Worm (Caenorhabditis elegans): ENCODE measurements around the gene T02H6.1.

The T02H6.1 gene

DNA sequence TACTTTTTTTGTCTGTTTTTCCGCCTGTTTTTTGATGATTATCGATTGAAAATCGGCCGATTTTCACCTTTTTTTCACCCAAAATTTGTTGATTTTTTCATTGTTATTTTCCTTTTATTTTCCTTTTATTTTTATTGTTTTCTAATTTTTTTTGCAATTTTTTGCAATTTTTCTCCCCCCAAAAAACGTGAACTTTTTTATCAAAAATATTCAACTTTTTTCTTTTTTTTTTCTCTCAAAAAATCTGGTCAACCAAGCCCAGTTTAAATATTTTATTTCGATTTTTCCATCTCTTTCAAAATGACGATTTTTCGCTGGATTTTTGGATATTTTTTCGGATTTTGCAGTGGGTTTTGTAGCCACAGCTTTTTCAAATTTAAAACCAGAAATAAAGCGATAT, 14.3 kb downstream of the T02H6.1 start, which contains the start of gene rfip-2:
Gene rfip-2, plus strand, starts transcription at position 301 of the 400 bp plus-strand sequence.
- TF ChIP-seq med-1 (GFP tag; optimal IDR thresholded peaks at IDR 0.05; ENCODE audit: insufficient read depth) (no peak), flt-1 (GFP tag; IDR thresholded peaks at IDR 0.05) (no peak), T22C8.4 (GFP tag; IDR thresholded peaks at IDR 0.05) (no peak), ztf-23 (GFP tag; IDR thresholded peaks at IDR 0.05) (no peak), cog-1 (tag; optimal IDR thresholded peaks at IDR 0.05) (no peak), klf-2 (GFP tag; conservative IDR thresholded peaks at IDR 0.05) (no peak), ref-1 (GFP tag; conservative IDR thresholded peaks at IDR 0.05) (no peak), ztf-29 (GFP tag; IDR thresholded peaks at IDR 0.05) (no peak), tab-1 (GFP tag; IDR thresholded peaks at IDR 0.05) (no peak)

DNA sequence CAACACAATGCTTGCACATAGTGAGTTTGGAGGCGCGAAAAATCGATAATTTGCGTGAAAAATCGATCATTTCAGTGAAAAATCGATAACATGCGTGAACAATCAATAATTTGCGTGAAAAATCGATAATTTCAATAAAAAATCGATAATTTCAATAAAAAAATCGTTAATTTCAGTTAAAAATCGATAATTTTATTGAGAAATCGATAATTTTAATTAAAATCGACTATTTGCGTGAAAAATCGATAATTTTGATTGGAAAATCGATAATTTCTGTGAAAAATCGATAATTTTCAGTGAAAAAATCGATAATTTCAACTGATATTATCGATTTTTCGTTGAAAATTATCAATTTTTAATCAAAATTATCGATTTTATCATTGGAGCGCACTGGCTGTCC, 14.8 kb downstream of the T02H6.1 start:
- peak; percentile 93 for TF ChIP-seq T22C8.4 (GFP tag; IDR thresholded peaks at IDR 0.05)
- no peak for TF ChIP-seq cog-1 (tag; optimal IDR thresholded peaks at IDR 0.05)

DNA sequence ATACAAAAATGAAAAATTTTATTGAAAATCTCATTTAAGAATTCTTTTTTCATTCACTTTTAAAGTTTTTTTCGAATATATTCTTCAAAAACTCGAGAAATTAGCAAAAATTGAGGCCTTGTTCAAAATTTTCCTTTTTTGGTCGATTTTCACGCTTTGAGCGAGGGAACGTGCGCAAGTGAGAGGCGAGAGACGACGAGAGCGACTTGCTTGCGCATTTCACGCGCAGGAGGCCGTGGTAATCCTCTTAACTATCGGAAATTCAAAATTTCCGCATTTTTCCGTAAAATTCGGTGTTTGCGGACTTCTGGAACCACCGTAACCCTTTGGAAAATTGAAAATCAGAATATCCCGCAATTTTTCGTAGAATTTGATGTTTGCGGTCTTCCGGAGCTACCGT, 20.8 kb downstream of the T02H6.1 start:
- 0 out of 2 replicates have a peak, but pooled peaks have one; percentile 9 for TF ChIP-seq tab-1 (GFP tag; IDR thresholded peaks at IDR 0.05)
- TF ChIP-seq T22C8.4 (GFP tag; IDR thresholded peaks at IDR 0.05) = no peak

DNA sequence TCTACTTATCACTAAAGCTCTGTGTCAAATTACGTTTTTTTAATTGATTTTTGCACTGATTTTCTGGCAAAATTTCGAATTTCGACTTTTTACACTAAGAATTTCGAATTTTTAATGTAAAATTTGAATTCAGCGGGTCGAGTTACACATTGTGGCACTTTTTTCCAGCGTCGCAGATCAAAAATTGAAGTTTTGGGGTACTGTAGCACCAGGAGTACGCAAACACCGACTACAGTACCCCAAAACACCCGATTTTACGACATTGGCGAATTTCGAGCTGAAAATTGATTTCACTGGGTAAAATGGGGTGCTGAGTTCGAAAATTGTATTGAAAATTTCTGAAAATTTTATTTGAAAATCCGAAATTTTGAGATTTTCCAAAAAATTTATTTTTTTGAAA, 23.2 kb downstream of the T02H6.1 start:
- no peak for TF ChIP-seq ztf-29 (GFP tag; IDR thresholded peaks at IDR 0.05)
- no peak for TF ChIP-seq cog-1 (tag; optimal IDR thresholded peaks at IDR 0.05)
- TF ChIP-seq ztf-23 (GFP tag; IDR thresholded peaks at IDR 0.05) = no peak
- TF ChIP-seq flt-1 (GFP tag; IDR thresholded peaks at IDR 0.05) = no peak
- TF ChIP-seq tab-1 (GFP tag; IDR thresholded peaks at IDR 0.05) = no peak
- TF ChIP-seq T22C8.4 (GFP tag; IDR thresholded peaks at IDR 0.05) = no peak
- no peak for TF ChIP-seq ref-1 (GFP tag; conservative IDR thresholded peaks at IDR 0.05)
- no peak for TF ChIP-seq klf-2 (GFP tag; conservative IDR thresholded peaks at IDR 0.05)
- TF ChIP-seq med-1 (GFP tag; optimal IDR thresholded peaks at IDR 0.05; ENCODE audit: insufficient read depth) = no peak

DNA sequence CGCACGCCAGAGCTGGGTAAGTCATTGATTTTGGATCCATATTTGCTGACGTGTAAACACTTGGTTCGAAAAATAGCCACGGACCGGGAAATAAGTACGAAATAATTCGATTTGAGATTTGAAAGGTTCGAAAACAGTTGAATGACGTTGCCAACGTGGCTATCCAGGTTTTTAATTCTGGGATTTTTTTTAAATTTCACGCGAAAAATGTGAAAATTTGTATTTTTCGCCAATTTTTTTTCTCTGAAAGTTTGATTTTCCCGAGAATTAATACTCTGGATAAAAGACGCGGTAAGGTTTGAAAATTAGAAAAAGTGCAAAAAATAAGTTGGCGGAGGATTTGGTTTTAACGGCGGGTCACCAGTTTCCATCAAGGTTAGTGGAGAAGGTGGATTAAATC, 31.6 kb downstream of the T02H6.1 start, which contains the start of gene fbxc-48:
Gene fbxc-48, minus strand, starts transcription at position 101 of the 400 bp plus-strand sequence.
- no peak for TF ChIP-seq flt-1 (GFP tag; IDR thresholded peaks at IDR 0.05)
- no peak for TF ChIP-seq klf-2 (GFP tag; conservative IDR thresholded peaks at IDR 0.05)
- no peak for TF ChIP-seq ref-1 (GFP tag; conservative IDR thresholded peaks at IDR 0.05)

DNA sequence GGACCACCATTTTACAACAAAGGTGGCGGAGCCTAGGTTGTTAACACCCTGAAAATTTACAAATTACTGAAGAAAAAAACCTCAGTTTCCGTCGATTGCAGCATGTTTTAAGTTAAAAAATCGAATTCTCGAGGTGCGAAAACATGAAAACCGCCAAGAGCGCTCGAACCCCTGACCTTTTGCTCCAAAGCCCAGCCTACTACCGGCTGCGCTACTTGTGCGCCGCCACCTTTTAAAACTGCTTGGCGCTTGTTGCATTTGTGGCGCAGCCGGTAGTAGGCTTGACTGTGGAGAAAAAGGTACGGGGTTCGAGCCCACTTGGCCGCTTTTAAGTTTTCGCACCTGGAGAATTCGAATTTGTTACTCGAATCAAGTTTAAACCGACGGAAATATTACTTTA, 41.0 kb downstream of the T02H6.1 start, which contains the start of gene snt-6:
Gene snt-6, minus strand, starts transcription at position 58 of the 400 bp plus-strand sequence.
- TF ChIP-seq med-1 (GFP tag; optimal IDR thresholded peaks at IDR 0.05; ENCODE audit: insufficient read depth) = no peak
- TF ChIP-seq ref-1 (GFP tag; conservative IDR thresholded peaks at IDR 0.05) = no peak
- no peak for TF ChIP-seq klf-2 (GFP tag; conservative IDR thresholded peaks at IDR 0.05)
- no peak for TF ChIP-seq T22C8.4 (GFP tag; IDR thresholded peaks at IDR 0.05)
- no peak for TF ChIP-seq cog-1 (tag; optimal IDR thresholded peaks at IDR 0.05)
- no peak for TF ChIP-seq ztf-29 (GFP tag; IDR thresholded peaks at IDR 0.05)
- no peak for TF ChIP-seq tab-1 (GFP tag; IDR thresholded peaks at IDR 0.05)
- TF ChIP-seq flt-1 (GFP tag; IDR thresholded peaks at IDR 0.05) = no peak

DNA sequence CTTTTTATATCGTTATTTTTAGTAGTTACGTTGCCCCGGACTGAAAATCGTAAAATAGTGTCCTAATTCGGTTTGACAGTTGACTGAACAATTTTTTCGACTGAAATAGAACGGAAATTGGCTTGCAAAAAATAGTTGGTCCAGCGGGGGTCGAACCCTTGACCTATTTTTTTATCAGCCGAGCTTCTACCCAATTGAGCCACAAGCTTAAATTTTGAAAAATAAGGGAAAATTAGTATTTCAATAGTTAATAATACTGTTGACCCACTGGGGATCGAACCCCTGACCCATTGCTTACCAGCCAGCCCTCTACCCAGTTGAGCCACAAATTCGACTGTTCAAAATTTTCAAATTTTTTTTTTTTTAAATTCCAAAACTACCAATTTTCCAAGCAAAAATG, 42.7 kb downstream of the T02H6.1 start:
- TF ChIP-seq flt-1 (GFP tag; IDR thresholded peaks at IDR 0.05) = no peak
- no peak for TF ChIP-seq ztf-29 (GFP tag; IDR thresholded peaks at IDR 0.05)
- TF ChIP-seq ref-1 (GFP tag; conservative IDR thresholded peaks at IDR 0.05) = no peak
- TF ChIP-seq ztf-23 (GFP tag; IDR thresholded peaks at IDR 0.05) = no peak
- TF ChIP-seq klf-2 (GFP tag; conservative IDR thresholded peaks at IDR 0.05) = no peak
- TF ChIP-seq T22C8.4 (GFP tag; IDR thresholded peaks at IDR 0.05) = no peak
- TF ChIP-seq tab-1 (GFP tag; IDR thresholded peaks at IDR 0.05) = no peak
- no peak for TF ChIP-seq med-1 (GFP tag; optimal IDR thresholded peaks at IDR 0.05; ENCODE audit: insufficient read depth)
- TF ChIP-seq cog-1 (tag; optimal IDR thresholded peaks at IDR 0.05) = no peak

DNA sequence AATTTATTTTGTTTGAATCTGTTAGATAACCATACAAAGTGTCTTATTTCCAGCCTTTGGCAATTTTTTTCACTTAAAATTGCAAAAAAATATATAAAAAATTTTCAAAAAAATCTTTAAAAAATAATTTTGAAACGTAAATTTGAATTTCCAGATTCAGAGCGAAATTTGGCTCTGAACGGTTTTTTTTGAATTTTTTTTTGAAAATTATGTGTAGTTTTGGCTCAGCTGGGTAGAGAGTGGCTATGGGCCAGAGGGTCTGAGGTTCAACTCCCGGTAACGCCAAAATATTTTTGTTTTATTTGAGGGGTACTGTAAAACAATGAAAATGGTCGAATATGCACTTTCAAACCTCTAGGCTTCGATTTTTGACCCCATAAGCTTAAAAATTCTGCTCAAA, 44.3 kb downstream of the T02H6.1 start:
- TF ChIP-seq ztf-29 (GFP tag; IDR thresholded peaks at IDR 0.05) (no peak), ztf-23 (GFP tag; IDR thresholded peaks at IDR 0.05) (no peak), ref-1 (GFP tag; conservative IDR thresholded peaks at IDR 0.05) (no peak), tab-1 (GFP tag; IDR thresholded peaks at IDR 0.05) (no peak)

DNA sequence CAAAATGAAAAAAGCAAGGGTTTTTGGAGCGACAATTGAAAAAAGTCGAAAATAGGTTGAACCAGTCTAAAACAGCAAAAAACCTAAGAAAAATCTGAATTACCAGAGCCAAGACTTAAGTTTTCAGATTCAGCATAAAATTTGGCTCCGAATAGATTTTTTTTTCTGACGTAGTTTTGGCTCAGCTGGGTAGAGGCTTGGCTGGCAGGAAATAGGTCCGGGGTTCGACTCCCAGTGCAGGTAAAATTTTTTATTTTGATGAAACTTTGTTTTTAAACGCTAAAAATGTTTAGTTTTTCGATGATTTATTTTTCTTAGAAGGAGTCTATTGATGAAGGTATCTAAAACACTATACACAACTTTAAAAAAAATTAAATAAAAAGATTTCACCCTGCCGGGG, 45.8 kb downstream of the T02H6.1 start:
- TF ChIP-seq ztf-23 (GFP tag; IDR thresholded peaks at IDR 0.05) (no peak), med-1 (GFP tag; optimal IDR thresholded peaks at IDR 0.05; ENCODE audit: insufficient read depth) (no peak), flt-1 (GFP tag; IDR thresholded peaks at IDR 0.05) (no peak), klf-2 (GFP tag; conservative IDR thresholded peaks at IDR 0.05) (no peak), ztf-29 (GFP tag; IDR thresholded peaks at IDR 0.05) (no peak), T22C8.4 (GFP tag; IDR thresholded peaks at IDR 0.05) (no peak), cog-1 (tag; optimal IDR thresholded peaks at IDR 0.05) (no peak), tab-1 (GFP tag; IDR thresholded peaks at IDR 0.05) (no peak), ref-1 (GFP tag; conservative IDR thresholded peaks at IDR 0.05) (no peak)

DNA sequence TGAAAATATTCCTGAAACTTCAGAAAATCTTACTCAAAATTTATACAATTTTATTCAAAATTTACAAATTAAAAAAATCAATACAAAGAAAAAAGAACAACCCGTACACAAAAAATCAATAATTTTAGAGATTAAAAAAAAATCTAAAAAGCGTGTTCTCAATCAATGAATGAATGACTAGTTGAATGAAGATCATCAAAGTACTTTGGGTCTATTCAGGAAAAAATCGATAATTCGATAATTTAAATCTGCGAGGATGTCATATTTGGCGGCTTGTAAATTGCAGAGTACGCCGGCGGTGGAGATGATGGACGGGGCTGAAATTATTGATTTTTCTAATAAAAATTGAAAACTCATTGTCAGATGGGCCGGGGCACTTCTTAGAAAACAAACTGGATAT, 47.0 kb downstream of the T02H6.1 start:
- peak; percentile 65 for TF ChIP-seq T22C8.4 (GFP tag; IDR thresholded peaks at IDR 0.05)
- no peak for TF ChIP-seq klf-2 (GFP tag; conservative IDR thresholded peaks at IDR 0.05)

DNA sequence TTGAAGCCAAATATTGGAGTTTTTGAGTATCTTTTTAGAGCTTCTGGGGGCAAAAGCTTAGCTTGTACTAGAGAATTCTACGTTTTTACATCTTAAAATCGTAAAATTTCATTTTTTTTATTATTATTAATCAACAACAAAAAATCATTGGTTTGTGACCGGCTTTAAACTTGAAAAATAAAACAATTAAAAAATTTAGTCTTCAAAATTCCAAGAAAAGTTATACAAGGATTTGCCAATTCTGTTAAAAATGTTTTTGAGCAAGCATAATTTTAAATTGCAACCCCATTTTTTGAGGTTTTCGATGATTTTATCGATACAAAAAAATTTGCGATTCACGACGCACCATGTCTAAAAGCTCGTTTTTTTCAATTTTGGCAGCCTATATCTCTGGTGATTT, 48.0 kb downstream of the T02H6.1 start:
- TF ChIP-seq med-1 (GFP tag; optimal IDR thresholded peaks at IDR 0.05; ENCODE audit: insufficient read depth) (no peak), ztf-29 (GFP tag; IDR thresholded peaks at IDR 0.05) (no peak), klf-2 (GFP tag; conservative IDR thresholded peaks at IDR 0.05) (no peak), ztf-23 (GFP tag; IDR thresholded peaks at IDR 0.05) (no peak), flt-1 (GFP tag; IDR thresholded peaks at IDR 0.05) (no peak), tab-1 (GFP tag; IDR thresholded peaks at IDR 0.05) (no peak), cog-1 (tag; optimal IDR thresholded peaks at IDR 0.05) (no peak), T22C8.4 (GFP tag; IDR thresholded peaks at IDR 0.05) (no peak), ref-1 (GFP tag; conservative IDR thresholded peaks at IDR 0.05) (no peak)
